Worm (Caenorhabditis elegans) whole organism, L3 larva: Measurements from ENCODE around the gene R09B5.11.

Experiments
- R02D3.7 ChIP-seq: fragments of 150-350 bp; optimal IDR thresholded peaks from 2 replicates; lab custom pipeline; 2014; ENCODE audit warnings: missing biosample characterization, missing genetic modification characterization
- ZK546.5 ChIP-seq: sonication (generic microtip); optimal IDR thresholded peaks from 2 replicates; lab custom pipeline; 2017; ENCODE audit warnings: missing biosample characterization, missing genetic modification characterization
- aly-2 ChIP-seq: fragments of 150-350 bp; optimal IDR thresholded peaks from 2 replicates; lab custom pipeline; 2014; ENCODE audit warnings: missing biosample characterization, missing genetic modification characterization
- ceh-16 ChIP-seq: sonication (generic microtip); optimal IDR thresholded peaks from 2 replicates; lab custom pipeline; 2017; ENCODE audit warnings: missing biosample characterization, missing genetic modification characterization
- ceh-28 ChIP-seq: fragments of 150-350 bp; optimal IDR thresholded peaks from 2 replicates; lab custom pipeline; 2014; ENCODE audit warnings: missing biosample characterization, missing genetic modification reagents, missing genetic modification characterization
- ceh-82 ChIP-seq: fragments of 150-350 bp; optimal IDR thresholded peaks from 2 replicates; lab custom pipeline; 2014; ENCODE audit warnings: missing biosample characterization, missing genetic modification characterization
- ceh-9 ChIP-seq: sonication (generic microtip); optimal IDR thresholded peaks from 2 replicates; lab custom pipeline; 2018; ENCODE audit warnings: missing biosample characterization, missing genetic modification characterization
- daf-12 ChIP-seq: fragments of 150-350 bp; optimal IDR thresholded peaks from 2 replicates; lab custom pipeline; 2014; ENCODE audit warnings: missing biosample characterization, missing genetic modification reagents, missing genetic modification characterization
- egl-5 ChIP-seq: fragments of 150-350 bp; optimal IDR thresholded peaks from 2 replicates; lab custom pipeline; 2017; ENCODE audit warnings: missing biosample characterization, missing genetic modification reagents, missing genetic modification characterization, inconsistent platforms
- elt-1 ChIP-seq: fragments of 150-350 bp; optimal IDR thresholded peaks from 2 replicates; lab custom pipeline; 2014; ENCODE audit warnings: missing biosample characterization, missing genetic modification characterization
- elt-3 ChIP-seq, 3 experiments: fragments of 150-350 bp in 1 of 3; sonication (generic microtip) in 2 of 3; optimal IDR thresholded peaks; 2 replicates in 2 of 3; 4 replicates in 1 of 3; lab custom pipeline; 2014 to 2017; ENCODE audit warnings: missing biosample characterization in 3 of 3, missing genetic modification characterization in 3 of 3
- fkh-10 ChIP-seq: sonication (generic microtip); optimal IDR thresholded peaks from 2 replicates; lab custom pipeline; 2017; ENCODE audit warnings: missing biosample characterization, missing genetic modification reagents, missing genetic modification characterization
- fkh-2 ChIP-seq: fragments of 150-350 bp; optimal IDR thresholded peaks from 2 replicates; lab custom pipeline; 2014; ENCODE audit warnings: missing biosample characterization, missing genetic modification reagents, missing genetic modification characterization
- fos-1 ChIP-seq: fragments of 150-350 bp; optimal IDR thresholded peaks from 2 replicates; lab custom pipeline; 2014; ENCODE audit warnings: missing biosample characterization, missing genetic modification characterization
- hmg-11 ChIP-seq: sonication (generic microtip); optimal IDR thresholded peaks from 2 replicates; lab custom pipeline; 2016; ENCODE audit warnings: missing genetic modification characterization, missing compliant biosample characterization
- jun-1 ChIP-seq: fragments of 150-350 bp; optimal IDR thresholded peaks from 2 replicates; lab custom pipeline; 2014; ENCODE audit warnings: missing biosample characterization, missing genetic modification reagents, missing genetic modification characterization
- lin-39 ChIP-seq: fragments of 150-350 bp; optimal IDR thresholded peaks from 2 replicates; lab custom pipeline; 2018; ENCODE audit warnings: missing biosample characterization, missing genetic modification reagents, missing genetic modification characterization
- lsy-12 ChIP-seq: sonication (generic microtip); optimal IDR thresholded peaks from 2 replicates; lab custom pipeline; 2016; ENCODE audit warnings: mild to moderate bottlenecking, missing genetic modification characterization, missing compliant biosample characterization
- mdl-1 ChIP-seq: fragments of 150-350 bp; optimal IDR thresholded peaks from 2 replicates; lab custom pipeline; 2014; ENCODE audit warnings: missing biosample characterization, missing genetic modification characterization
- mml-1 ChIP-seq: fragments of 150-350 bp; sonication (generic microtip); optimal IDR thresholded peaks from 3 replicates; lab custom pipeline; 2014; ENCODE audit warnings: missing biosample characterization, missing genetic modification characterization
- nfya-1 ChIP-seq: sonication (generic microtip); optimal IDR thresholded peaks from 2 replicates; lab custom pipeline; 2017; ENCODE audit warnings: missing genetic modification characterization, mild to moderate bottlenecking, missing compliant biosample characterization, antibody characterized with exemption, moderate library complexity; ENCODE audit not compliant: insufficient read depth
- nhr-11 ChIP-seq: fragments of 150-350 bp; optimal IDR thresholded peaks from 2 replicates; lab custom pipeline; 2014; ENCODE audit warnings: missing biosample characterization, missing genetic modification characterization
- nhr-12 ChIP-seq: fragments of 150-350 bp; optimal IDR thresholded peaks from 2 replicates; lab custom pipeline; 2014; ENCODE audit warnings: missing biosample characterization, missing genetic modification characterization
- nhr-43 ChIP-seq: sonication (generic microtip); optimal IDR thresholded peaks from 2 replicates; lab custom pipeline; 2016; ENCODE audit warnings: mild to moderate bottlenecking, missing genetic modification characterization, missing compliant biosample characterization; ENCODE audit not compliant: poor library complexity, severe bottlenecking
- nhr-67 ChIP-seq: fragments of 150-350 bp; optimal IDR thresholded peaks from 2 replicates; lab custom pipeline; 2014; ENCODE audit warnings: missing biosample characterization, missing genetic modification characterization
- nhr-77 ChIP-seq: fragments of 150-350 bp; optimal IDR thresholded peaks from 2 replicates; lab custom pipeline; 2014; ENCODE audit warnings: missing biosample characterization, missing genetic modification characterization
- skn-1 ChIP-seq: fragments of 150-350 bp; optimal IDR thresholded peaks from 2 replicates; lab custom pipeline; 2014; ENCODE audit warnings: missing biosample characterization, missing genetic modification characterization
- snpc-4 ChIP-seq: fragments of 150-350 bp; optimal IDR thresholded peaks from 2 replicates; lab custom pipeline; 2014; ENCODE audit warnings: missing biosample characterization, missing genetic modification characterization
- unc-39 ChIP-seq: sonication (generic microtip); optimal IDR thresholded peaks from 4 replicates; lab custom pipeline; 2017; ENCODE audit warnings: missing biosample characterization, missing genetic modification characterization
- unc-62 ChIP-seq: fragments of 150-350 bp; sonication (generic microtip); optimal IDR thresholded peaks from 4 replicates; lab custom pipeline; 2014; ENCODE audit warnings: missing biosample characterization, missing genetic modification reagents, missing genetic modification characterization
- zag-1 ChIP-seq: fragments of 150-350 bp; optimal IDR thresholded peaks from 2 replicates; lab custom pipeline; 2014; ENCODE audit warnings: missing biosample characterization, missing genetic modification characterization
- ztf-11 ChIP-seq: fragments of 150-350 bp; optimal IDR thresholded peaks from 2 replicates; lab custom pipeline; 2014; ENCODE audit warnings: missing biosample characterization, missing genetic modification characterization

R09B5.11 gene

DNA sequence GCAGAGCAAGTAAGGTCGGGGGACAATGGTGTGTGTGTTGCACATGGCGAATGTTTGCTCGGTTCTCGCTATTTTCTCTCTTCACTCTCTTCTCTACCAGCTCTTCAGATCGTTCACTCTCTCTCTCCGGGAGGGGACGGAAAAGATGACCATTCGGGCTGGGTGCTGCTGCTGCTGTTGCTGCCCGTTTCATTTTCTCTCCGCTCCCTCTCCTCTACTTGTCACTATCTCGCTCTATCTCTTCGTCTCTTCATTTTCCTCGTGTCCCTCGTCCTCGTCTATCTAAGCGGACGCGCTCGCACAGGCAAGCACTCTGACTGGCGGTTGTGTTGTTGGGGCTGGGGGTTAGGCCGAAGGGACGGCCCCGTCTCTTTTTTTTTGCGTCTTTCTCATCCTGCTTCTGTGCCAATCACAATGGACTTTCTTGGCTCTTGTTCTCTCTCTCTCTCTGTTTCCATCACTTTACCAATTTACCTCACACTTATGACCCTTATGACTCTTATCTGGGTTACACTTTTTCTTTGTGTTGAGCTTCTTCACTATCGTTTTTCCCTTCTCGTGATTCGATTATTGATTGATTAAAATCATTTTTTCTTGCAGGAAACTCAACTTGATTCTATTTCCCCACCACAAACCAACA lies 35.6 kb downstream of the R09B5.11 start, which contains the start of the genes F53E2.2 and unc-60 (continued):
- TF ChIP-seq jun-1, result no peak
- no peak for TF ChIP-seq aly-2 (tag; lab: Kevin White, UChicago)
- no peak for TF ChIP-seq R02D3.7
- peak; percentile 24 for TF ChIP-seq lin-39 (tag; lab: Kevin White, UChicago)
- no peak for TF ChIP-seq skn-1 (tag; lab: Kevin White, UChicago)
- TF ChIP-seq ceh-9 (tag; lab: Kevin White, UChicago), result no peak
- TF ChIP-seq ztf-11 (tag; lab: Kevin White, UChicago), result no peak
- TF ChIP-seq ZK546.5 (tag; lab: Kevin White, UChicago), result no peak
- TF ChIP-seq hmg-11, result peak; percentile 92
- TF ChIP-seq mdl-1 (tag; lab: Kevin White, UChicago), result no peak
- no peak for TF ChIP-seq mml-1
- TF ChIP-seq, all 47 proteins: peak for 14

DNA sequence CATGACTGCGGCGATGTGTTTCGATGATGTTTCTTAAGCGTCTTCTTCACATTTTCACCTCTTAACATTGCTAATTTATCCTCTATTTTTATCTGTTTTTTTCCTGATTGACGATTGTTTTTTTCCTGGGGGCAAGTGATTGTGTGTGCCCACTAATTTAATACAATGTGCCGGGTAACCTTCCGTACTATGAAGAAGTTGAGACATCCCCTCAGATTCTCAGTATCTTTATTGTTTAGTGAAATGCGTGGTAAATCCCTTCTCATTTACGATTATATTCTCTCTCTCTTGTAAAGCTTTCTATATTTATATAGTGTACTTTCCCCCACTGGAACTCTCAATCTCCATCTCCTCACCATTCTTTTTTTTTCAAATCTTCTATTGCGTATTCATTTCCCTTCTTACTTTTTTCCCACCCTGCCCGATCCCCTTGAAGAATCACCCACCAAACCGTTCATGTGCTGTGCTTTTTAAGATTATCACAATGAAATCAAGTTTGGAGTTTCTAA lies 37.3 kb downstream of the R09B5.11 start:
- TF ChIP-seq fos-1 (tag; lab: Kevin White, UChicago) (no peak), lsy-12 (no peak), fkh-10 (no peak), ceh-82 (no peak), nhr-43 (tag; lab: Kevin White, UChicago) (peak; percentile 22), lin-39 (tag; lab: Kevin White, UChicago) (no peak)

DNA sequence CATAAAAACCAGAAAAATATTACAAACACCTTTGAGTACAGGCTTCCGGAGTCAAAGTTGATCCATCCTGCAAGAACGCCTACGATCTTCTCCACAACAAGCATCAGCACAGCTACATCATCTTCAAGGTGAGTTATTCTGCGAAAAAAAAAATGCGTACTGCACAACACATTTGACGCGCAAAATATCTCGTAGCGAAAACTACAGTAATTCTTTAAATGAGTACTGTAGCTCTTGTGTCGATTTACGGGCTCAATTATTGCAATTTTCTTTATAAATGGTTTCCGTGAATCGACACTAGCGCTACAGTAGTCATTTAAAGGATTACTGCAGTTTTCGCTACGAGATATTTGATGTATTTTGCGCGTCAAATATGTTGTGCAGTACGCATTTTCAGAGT lies 37.8 kb downstream of the R09B5.11 start:
- TF ChIP-seq lsy-12 (no peak), mml-1 (no peak), nhr-67 (tag; lab: Kevin White, UChicago) (no peak), nhr-12 (tag; lab: Kevin White, UChicago) (no peak), nfya-1 (tag; lab: Kevin White, UChicago) (no peak), nhr-77 (tag; lab: Kevin White, UChicago) (no peak), elt-3 (tag; optimal IDR thresholded peaks at IDR 0.05; lab: Kevin White, UChicago) (no peak), unc-39 (no peak), ceh-16 (tag; lab: Kevin White, UChicago) (no peak), R02D3.7 (no peak)

DNA sequence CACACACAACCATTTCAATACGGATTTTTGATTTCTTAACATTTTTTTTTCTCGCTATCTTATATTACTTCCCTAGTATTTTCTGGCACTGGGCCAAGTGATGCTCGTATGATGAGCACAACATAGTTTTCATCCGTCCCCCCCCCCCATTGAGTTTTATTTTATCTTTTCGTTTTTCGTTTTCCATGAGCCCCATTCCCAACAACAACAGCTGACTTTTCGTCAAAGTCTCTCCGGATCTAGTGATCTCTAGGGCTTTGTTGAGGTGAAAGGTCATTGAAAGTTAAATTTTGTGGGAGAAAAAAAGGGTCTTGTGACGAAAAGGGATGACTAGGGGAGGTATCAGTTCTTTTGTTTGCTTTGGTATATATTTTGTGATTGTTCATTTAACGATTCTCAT lies 41.8 kb downstream of the R09B5.11 start:
- TF ChIP-seq egl-5 (tag; lab: Kevin White, UChicago) (peak; percentile 73), hmg-11 (no peak)

DNA sequence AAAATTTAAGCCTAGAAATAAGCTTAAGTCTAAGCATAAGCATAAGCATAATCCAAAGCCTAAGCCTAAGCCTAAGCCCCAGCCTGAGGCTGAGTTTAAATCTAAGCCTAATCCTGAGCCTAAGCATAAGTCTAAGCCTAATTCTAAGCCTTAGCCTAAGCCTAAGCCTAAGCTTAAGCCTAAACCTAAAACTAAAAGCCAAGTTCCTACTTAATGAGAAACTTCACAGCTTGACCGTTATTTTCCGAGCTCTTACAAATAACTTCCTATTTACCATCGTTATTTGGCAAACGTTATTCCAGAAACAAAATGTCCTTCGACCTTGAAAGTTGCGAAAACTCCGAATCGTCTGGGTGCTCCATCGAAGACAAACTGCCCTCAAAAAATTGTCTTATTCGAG lies 42.7 kb downstream of the R09B5.11 start, which contains the start of gene C38C3.4:
Gene C38C3.4 (plus strand): TSS at position 301 of the 400 bp plus-strand sequence.
- no peak for TF ChIP-seq fos-1 (tag; lab: Kevin White, UChicago)
- no peak for TF ChIP-seq ZK546.5 (tag; lab: Kevin White, UChicago)
- no peak for TF ChIP-seq ceh-9 (tag; lab: Kevin White, UChicago)
- no peak for TF ChIP-seq daf-12 (tag; lab: Kevin White, UChicago)
- TF ChIP-seq unc-39, result no peak
- TF ChIP-seq unc-62, result no peak
- TF ChIP-seq egl-5 (tag; lab: Kevin White, UChicago), result no peak
- TF ChIP-seq elt-1 (tag; lab: Kevin White, UChicago), result no peak
- TF ChIP-seq zag-1 (tag; lab: Kevin White, UChicago), result no peak
- no peak for TF ChIP-seq fkh-10
- TF ChIP-seq nhr-11 (tag; lab: Kevin White, UChicago), result no peak
- TF ChIP-seq nhr-67 (tag; lab: Kevin White, UChicago), result no peak
- TF ChIP-seq fkh-2 (tag; lab: Kevin White, UChicago), result no peak

DNA sequence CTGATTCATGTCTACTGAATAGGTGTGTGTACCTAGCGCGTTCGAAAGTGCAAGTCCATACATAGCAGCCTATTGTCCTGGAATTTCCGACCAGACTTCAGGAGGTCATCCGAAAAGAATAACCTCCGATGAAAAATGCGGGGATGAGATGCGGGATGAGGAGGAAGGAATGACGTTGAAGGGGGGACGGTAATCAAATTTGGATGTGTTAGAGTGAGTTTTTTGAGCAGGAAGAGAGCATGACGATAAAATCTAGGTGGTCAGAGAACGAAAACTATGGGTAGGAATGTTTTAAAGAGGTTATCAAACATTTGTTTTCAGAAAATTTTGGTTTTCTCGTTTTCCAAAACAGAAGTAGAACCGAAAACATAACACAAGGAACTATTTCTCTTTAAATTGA lies 47.0 kb downstream of the R09B5.11 start:
- TF ChIP-seq ZK546.5 (tag; lab: Kevin White, UChicago) (no peak), daf-12 (tag; lab: Kevin White, UChicago) (no peak), ceh-28 (tag; lab: Kevin White, UChicago) (no peak), snpc-4 (tag; lab: Kevin White, UChicago) (no peak), lsy-12 (no peak), fkh-10 (peak; percentile 58), elt-3 (tag; optimal IDR thresholded peaks at IDR 0.05; lab: Kevin White, UChicago) (no peak)
